Fruit fly (Drosophila melanogaster): Measurements from ENCODE around the gene MtnD.

- TF ChIP-seq CG8478 (optimal IDR thresholded peaks at IDR 0.05) (no peak), CTCF (optimal IDR thresholded peaks at IDR 0.05) (no peak)
Measured at dm6 chr3R:20544952-20545351, 10.2 kb downstream of the MtnD start.

Measured in S2 (cell line).